Worm (Caenorhabditis elegans) whole organism, young adult: ENCODE measurements around the gene B0432.10.
"Not testable (repeated sequence)": the region's sequence is repeated elsewhere in the genome, so short reads cannot be mapped to it uniquely, and the experiment has no call there.

ENCODE experiments used
- C17E4.6 ChIP-seq: fragments of 200-800 bp; sonication (Bioruptor generic); IDR thresholded peaks from 2 replicates; pipeline ENCODE4 v1.3.6; 2022; ENCODE audit warnings: missing genetic modification reagents, missing genetic modification characterization, missing compliant biosample characterization
- F10E7.11 ChIP-seq: sonication (generic microtip); optimal IDR thresholded peaks from 2 replicates; lab custom pipeline; 2017; ENCODE audit warnings: mild to moderate bottlenecking, missing genetic modification characterization, moderate library complexity, missing compliant biosample characterization
- F22D6.2 ChIP-seq: sonication (generic microtip); optimal IDR thresholded peaks from 2 replicates; lab custom pipeline; 2016; ENCODE audit warnings: mild to moderate bottlenecking, missing genetic modification characterization, missing compliant biosample characterization
- F39B2.1 ChIP-seq: fragments of 200-800 bp; sonication (Bioruptor generic); IDR thresholded peaks from 2 replicates; pipeline ENCODE4 v1.3.6; 2022; ENCODE audit warnings: missing genetic modification reagents, missing genetic modification characterization, missing compliant biosample characterization
- T26A5.8 ChIP-seq: sonication (generic microtip); optimal IDR thresholded peaks from 2 replicates; lab custom pipeline; 2016; ENCODE audit warnings: missing genetic modification characterization, missing compliant biosample characterization
- Y67H2A.10 ChIP-seq: fragments of 200-800 bp; sonication (Bioruptor generic); conservative IDR thresholded peaks from 2 replicates; pipeline ENCODE4 v1.3.6; 2022; ENCODE audit warnings: missing genetic modification reagents, missing genetic modification characterization, missing compliant biosample characterization
- Y79H2A.3 ChIP-seq: fragments of 200-800 bp; sonication (Bioruptor generic); conservative IDR thresholded peaks from 2 replicates; pipeline ENCODE4 v1.3.6; 2022; ENCODE audit warnings: missing genetic modification reagents, missing genetic modification characterization, missing compliant biosample characterization
- Y95B8A.8 ChIP-seq: fragments of 200-800 bp; sonication (Bioruptor generic); IDR thresholded peaks from 2 replicates; pipeline ENCODE4 v1.3.6; 2022; ENCODE audit warnings: missing genetic modification reagents, missing genetic modification characterization, missing compliant biosample characterization
- aptf-2 ChIP-seq: fragments of 200-800 bp; sonication (Bioruptor generic); conservative IDR thresholded peaks from 2 replicates; pipeline ENCODE4 v1.3.6; 2022; ENCODE audit warnings: missing genetic modification reagents, missing genetic modification characterization, missing compliant biosample characterization
- aptf-3 ChIP-seq: fragments of 200-800 bp; sonication (Bioruptor generic); IDR thresholded peaks from 2 replicates; pipeline ENCODE4 v1.3.6; 2022; ENCODE audit warnings: missing genetic modification characterization, missing compliant biosample characterization
- attf-6 ChIP-seq: fragments of 200-800 bp; sonication (Bioruptor generic); IDR thresholded peaks from 2 replicates; pipeline ENCODE4 v1.3.6; 2022; ENCODE audit warnings: missing genetic modification reagents, missing genetic modification characterization, missing compliant biosample characterization
- cebp-1 ChIP-seq, 2 experiments: fragments of 200-800 bp in 1 of 2; sonication (Bioruptor generic) in 1 of 2; sonication (generic microtip) in 1 of 2; IDR thresholded peaks in 1 of 2; optimal IDR thresholded peaks in 1 of 2; 2 replicates each; pipeline versions ENCODE4 v1.3.6 to Lab custom; 2017 to 2022; ENCODE audit warnings: missing compliant biosample characterization in 2 of 2, missing genetic modification characterization in 2 of 2, mild to moderate bottlenecking in 1 of 2, missing genetic modification reagents in 1 of 2, moderate library complexity in 1 of 2
- ceh-100 ChIP-seq: fragments of 200-800 bp; sonication (Bioruptor generic); IDR thresholded peaks from 2 replicates; pipeline ENCODE4 v1.3.6; 2022; ENCODE audit warnings: missing genetic modification reagents, missing genetic modification characterization, missing compliant biosample characterization
- chd-7 ChIP-seq: sonication (generic microtip); optimal IDR thresholded peaks from 2 replicates; lab custom pipeline; 2016; ENCODE audit warnings: mild to moderate bottlenecking, missing genetic modification characterization, moderate library complexity, missing compliant biosample characterization
- dpl-1 ChIP-seq: fragments of 150-350 bp; optimal IDR thresholded peaks from 2 replicates; lab custom pipeline; 2014; ENCODE audit warnings: missing biosample characterization, missing genetic modification reagents, missing genetic modification characterization
- gei-17 ChIP-seq: fragments of 200-800 bp; sonication (Bioruptor generic); optimal IDR thresholded peaks from 2 replicates; lab custom pipeline; 2018; ENCODE audit warnings: mild to moderate bottlenecking, missing genetic modification characterization, missing compliant biosample characterization
- hlh-26 ChIP-seq: fragments of 200-800 bp; sonication (Bioruptor generic); conservative IDR thresholded peaks from 2 replicates; pipeline ENCODE4 v1.3.6; 2022; ENCODE audit warnings: missing genetic modification reagents, missing genetic modification characterization, missing compliant biosample characterization
- hmg-1.2 ChIP-seq: fragments of 200-800 bp; sonication (Bioruptor generic); IDR thresholded peaks from 2 replicates; pipeline ENCODE4 v1.3.6; 2022; ENCODE audit warnings: missing genetic modification reagents, missing genetic modification characterization, missing compliant biosample characterization
- lin-35 ChIP-seq, 3 experiments: fragments of 150-350 bp in 2 of 3; sonication (generic microtip) in 1 of 3; optimal IDR thresholded peaks; 2 replicates each; lab custom pipeline; 2014 to 2018; ENCODE audit warnings: missing biosample characterization in 3 of 3, missing genetic modification characterization in 3 of 3, missing genetic modification reagents in 3 of 3
- lin-54 ChIP-seq: fragments of 200-800 bp; sonication (Bioruptor generic); optimal IDR thresholded peaks from 2 replicates; lab custom pipeline; 2018; ENCODE audit warnings: mild to moderate bottlenecking, missing genetic modification characterization, missing compliant biosample characterization
- lir-1 ChIP-seq: fragments of 200-800 bp; sonication (Bioruptor generic); conservative IDR thresholded peaks from 2 replicates; pipeline ENCODE4 v1.3.6; 2022; ENCODE audit warnings: missing genetic modification reagents, missing genetic modification characterization, missing compliant biosample characterization
- lsy-27 ChIP-seq: sonication (generic microtip); optimal IDR thresholded peaks from 2 replicates; lab custom pipeline; 2017; ENCODE audit warnings: missing genetic modification characterization, mild to moderate bottlenecking, missing compliant biosample characterization, antibody characterized with exemption, missing genotype, borderline replicate concordance; ENCODE audit not compliant: insufficient read depth
- madf-10 ChIP-seq: sonication (generic microtip); optimal IDR thresholded peaks from 2 replicates; lab custom pipeline; 2016; ENCODE audit warnings: mild to moderate bottlenecking, missing genetic modification characterization, missing compliant biosample characterization
- mel-28 ChIP-seq: sonication (generic microtip); optimal IDR thresholded peaks from 2 replicates; lab custom pipeline; 2016; ENCODE audit warnings: borderline replicate concordance, mild to moderate bottlenecking, missing genetic modification characterization, missing compliant biosample characterization
- mes-4 ChIP-seq: sonication (generic microtip); optimal IDR thresholded peaks from 2 replicates; lab custom pipeline; 2016; ENCODE audit warnings: missing genotype, missing genetic modification characterization, missing compliant biosample characterization
- nhr-120 ChIP-seq: fragments of 200-800 bp; sonication (Bioruptor generic); IDR thresholded peaks from 2 replicates; pipeline ENCODE4 v1.3.6; 2022; ENCODE audit warnings: missing genetic modification characterization, missing compliant biosample characterization
- nhr-90 ChIP-seq: sonication (generic microtip); optimal IDR thresholded peaks from 2 replicates; lab custom pipeline; 2016; ENCODE audit warnings: missing genotype, mild to moderate bottlenecking, missing genetic modification characterization, missing compliant biosample characterization
- rec-8 ChIP-seq, 2 experiments: sonication (generic microtip); optimal IDR thresholded peaks; 2 replicates each; lab custom pipeline; 2016; ENCODE audit warnings: mild to moderate bottlenecking in 2 of 2, missing genetic modification characterization in 2 of 2, missing genetic modification reagents in 2 of 2, missing genotype in 2 of 2, missing biosample characterization in 1 of 2, missing compliant biosample characterization in 1 of 2, moderate library complexity in 1 of 2
- rpc-1 ChIP-seq, 2 experiments: fragments of 150-350 bp in 1 of 2; sonication (generic microtip) in 1 of 2; optimal IDR thresholded peaks; 2 replicates each; lab custom pipeline; 2014 to 2018; ENCODE audit warnings: missing biosample characterization in 1 of 2, missing genetic modification characterization in 1 of 2, missing genetic modification reagents in 1 of 2, missing genotype in 1 of 2
- sea-2 ChIP-seq: fragments of 200-800 bp; sonication (Bioruptor generic); IDR thresholded peaks from 2 replicates; pipeline ENCODE4 v1.3.6; 2022; ENCODE audit warnings: missing genetic modification characterization, missing compliant biosample characterization
- snpc-1.1 ChIP-seq: sonication (generic microtip); optimal IDR thresholded peaks from 2 replicates; lab custom pipeline; 2017; ENCODE audit warnings: missing genetic modification characterization, mild to moderate bottlenecking, missing compliant biosample characterization, antibody characterized with exemption, moderate library complexity, missing genotype, missing genetic modification reagents; ENCODE audit not compliant: insufficient read depth
- snpc-4 ChIP-seq, 5 experiments: fragments of 150-350 bp in 1 of 5; sonication (generic microtip) in 4 of 5; optimal IDR thresholded peaks; 2 replicates each; lab custom pipeline; 2014 to 2018; ENCODE audit warnings: missing genetic modification characterization in 5 of 5, missing biosample characterization in 3 of 5, antibody characterized with exemption in 2 of 5, mild to moderate bottlenecking in 2 of 5, missing compliant biosample characterization in 2 of 5, missing genotype in 2 of 5, moderate library complexity in 2 of 5, missing genetic modification reagents in 1 of 5
- unc-130 ChIP-seq: sonication (generic microtip); optimal IDR thresholded peaks from 2 replicates; lab custom pipeline; 2016; ENCODE audit warnings: missing genetic modification reagents, missing genetic modification characterization, missing compliant biosample characterization
- unc-62 ChIP-seq: fragments of 150-350 bp; optimal IDR thresholded peaks from 2 replicates; lab custom pipeline; 2014; ENCODE audit warnings: missing biosample characterization, missing genetic modification reagents, missing genetic modification characterization
- xnd-1 ChIP-seq: sonication (generic microtip); optimal IDR thresholded peaks from 2 replicates; lab custom pipeline; 2016; ENCODE audit warnings: missing genotype, missing genetic modification reagents, missing genetic modification characterization, missing compliant biosample characterization
- zfh-2 ChIP-seq: fragments of 200-800 bp; sonication (Bioruptor generic); conservative IDR thresholded peaks from 2 replicates; pipeline ENCODE4 v1.3.6; 2022; ENCODE audit warnings: missing genetic modification reagents, missing genetic modification characterization, missing compliant biosample characterization
- zim-3 ChIP-seq: sonication (generic microtip); optimal IDR thresholded peaks from 2 replicates; lab custom pipeline; 2017; ENCODE audit warnings: mild to moderate bottlenecking, missing genetic modification characterization, moderate library complexity, missing compliant biosample characterization
- ztf-25 ChIP-seq: fragments of 200-800 bp; sonication (Bioruptor generic); IDR thresholded peaks from 2 replicates; pipeline ENCODE4 v1.3.6; 2022; ENCODE audit warnings: missing genetic modification reagents, missing genetic modification characterization, missing compliant biosample characterization
- ztf-28 ChIP-seq: fragments of 200-800 bp; sonication (Bioruptor generic); IDR thresholded peaks from 2 replicates; pipeline ENCODE4 v1.3.6; 2022; ENCODE audit warnings: missing genetic modification reagents, missing genetic modification characterization, missing compliant biosample characterization
- ztf-3 ChIP-seq: fragments of 200-800 bp; sonication (Bioruptor generic); optimal IDR thresholded peaks from 2 replicates; lab custom pipeline; 2018; ENCODE audit warnings: mild to moderate bottlenecking, missing genetic modification characterization, missing compliant biosample characterization

Gene B0432.10

ce11 chrII:263563-263962, 22.5 kb downstream of the B0432.10 start, which contains the start of gene scc-2:
Gene scc-2 (minus strand): TSS chrII:263663.
- TF ChIP-seq ceh-100 (GFP tag; lab: Robert Waterston, UW) = no peak
- TF ChIP-seq lir-1 = no peak
- TF ChIP-seq madf-10 (tag; lab: Kevin White, UChicago) = no peak
- no peak for TF ChIP-seq rec-8 (tag; optimal IDR thresholded peaks at IDR 0.05; lab: Kevin White, UChicago)
- TF ChIP-seq cebp-1 (GFP tag; IDR thresholded peaks at IDR 0.05; lab: Robert Waterston, UW) = no peak
- TF ChIP-seq cebp-1 (tag; optimal IDR thresholded peaks at IDR 0.05; lab: Kevin White, UChicago) = no peak
- TF ChIP-seq lsy-27 (tag; lab: Kevin White, UChicago) = no peak
- no peak for TF ChIP-seq rpc-1 (optimal IDR thresholded peaks at IDR 0.05; lab: Kevin White, UChicago)
- TF ChIP-seq rpc-1 (tag; optimal IDR thresholded peaks at IDR 0.05; lab: Kevin White, UChicago) = no peak
- no peak for TF ChIP-seq F22D6.2
- TF ChIP-seq, all 124 proteins: peak for 0

ce11 chrII:257519-257918, 28.6 kb downstream of the B0432.10 start, which contains the start of gene cat-2:
Gene cat-2 (plus strand): TSS chrII:257819.
- TF ChIP-seq mel-28 (tag; lab: Kevin White, UChicago) (no peak), lin-35 (GFP tag; optimal IDR thresholded peaks at IDR 0.05; lab: Kevin White, UChicago) (no peak), ztf-3 (no peak), xnd-1 (tag; lab: Kevin White, UChicago) (no peak), lin-54 (GFP tag; lab: Kevin White, UChicago) (no peak), aptf-3 (no peak)
- TF ChIP-seq, all 124 proteins: peak for 0

ce11 chrII:255753-256152, 30.3 kb downstream of the B0432.10 start:
- not testable (repeated sequence) for TF ChIP-seq snpc-4 (GFP tag; optimal IDR thresholded peaks at IDR 0.05; lab: Kevin White, UChicago)
- TF ChIP-seq snpc-4 (tag; optimal IDR thresholded peaks at IDR 0.05; lab: Kevin White, UChicago) = peak in 2 of 4 experiments; percentile 84 to 91

- TF ChIP-seq zfh-2 (GFP tag; lab: Robert Waterston, UW) = peak; percentile 70; the same call in 1 of the 2 replicates
- TF ChIP-seq lsy-27 (tag; lab: Kevin White, UChicago) = peak; percentile 66
- peak; percentile 73 for TF ChIP-seq hmg-1.2 (GFP tag; lab: Robert Waterston, UW)
- peak; percentile 89 for TF ChIP-seq ztf-28 (GFP tag; lab: Robert Waterston, UW)
- TF ChIP-seq Y95B8A.8 (GFP tag; lab: Robert Waterston, UW) = peak; percentile 93
- no peak for TF ChIP-seq mes-4 (tag; lab: Kevin White, UChicago)
- peak in 1 of 2 experiments; percentile 72 for TF ChIP-seq rec-8 (tag; optimal IDR thresholded peaks at IDR 0.05; lab: Kevin White, UChicago)
- TF ChIP-seq lin-35 (GFP tag; optimal IDR thresholded peaks at IDR 0.05; lab: Kevin White, UChicago) = peak in 1 of 3 experiments; percentile 94
- TF ChIP-seq F39B2.1 (GFP tag; lab: Robert Waterston, UW) = no peak
- TF ChIP-seq Y79H2A.3 (GFP tag; lab: Robert Waterston, UW) = 0 out of 2 replicates have a peak, but pooled peaks have one; percentile 71
- peak; percentile 44 for TF ChIP-seq gei-17 (GFP tag; lab: Kevin White, UChicago)
- TF ChIP-seq Y67H2A.10 (GFP tag; lab: Robert Waterston, UW) = peak; percentile 75
- TF ChIP-seq nhr-90 (tag; lab: Kevin White, UChicago) = peak; percentile 4
- peak; percentile 75 for TF ChIP-seq unc-130 (GFP tag; lab: Kevin White, UChicago)
- no peak for TF ChIP-seq T26A5.8 (tag; lab: Kevin White, UChicago)
- TF ChIP-seq C17E4.6 (GFP tag; lab: Robert Waterston, UW) = no peak
- no peak for TF ChIP-seq nhr-120 (GFP tag; lab: Robert Waterston, UW)
- TF ChIP-seq hlh-26 (GFP tag; lab: Robert Waterston, UW) = no peak
- TF ChIP-seq F10E7.11 = no peak
- TF ChIP-seq ztf-25 (GFP tag; lab: Robert Waterston, UW) = 0 out of 2 replicates have a peak, but pooled peaks have one; percentile 4
- no peak for TF ChIP-seq sea-2 (GFP tag; lab: Robert Waterston, UW)
- peak; percentile 48 for TF ChIP-seq zim-3
- peak; percentile 30 for TF ChIP-seq chd-7 (tag; lab: Kevin White, UChicago)
- TF ChIP-seq attf-6 (GFP tag; lab: Robert Waterston, UW) = 0 out of 2 replicates have a peak, but pooled peaks have one; percentile 58
- peak; percentile 86 for TF ChIP-seq snpc-1.1 (tag; lab: Kevin White, UChicago)
- TF ChIP-seq dpl-1 (GFP tag; lab: Kevin White, UChicago) = peak; percentile 79
- no peak for TF ChIP-seq unc-62 (GFP tag; lab: Kevin White, UChicago)
- peak; percentile 68; the same call in 1 of the 2 replicates for TF ChIP-seq aptf-2
- TF ChIP-seq ceh-100 (GFP tag; lab: Robert Waterston, UW) = peak; percentile 86
Observed at ce11 chrII:255124-255523, 31.0 kb downstream of the B0432.10 start.
